Fruit fly (Drosophila melanogaster) whole organism, embryonic: ENCODE results near the gene msn.

Experiments used
- Ada2b ChIP-seq: fragments of 200-800 bp; sonication (Bioruptor generic); IDR thresholded peaks from 2 replicates; pipeline ENCODE4 v1.3.6; 2022; ENCODE audit warnings: missing biosample characterization, missing genetic modification characterization
- CG10431 ChIP-seq: fragments of 200-800 bp; sonication (Bioruptor generic); optimal IDR thresholded peaks from 3 replicates; lab custom pipeline; 2018; ENCODE audit warnings: missing biosample characterization, mild to moderate bottlenecking, missing genetic modification characterization
- CG10654 ChIP-seq: fragments of 200-800 bp; sonication (Bioruptor generic); optimal IDR thresholded peaks from 2 replicates; lab custom pipeline; 2016; ENCODE audit warnings: missing biosample characterization, missing genetic modification characterization
- CG11398 ChIP-seq: fragments of 200-800 bp; sonication (Bioruptor generic); optimal IDR thresholded peaks from 2 replicates; lab custom pipeline; 2016; ENCODE audit warnings: missing biosample characterization, missing genetic modification characterization
- CG12942 ChIP-seq: fragments of 200-800 bp; sonication (Bioruptor generic); optimal IDR thresholded peaks from 3 replicates; lab custom pipeline; 2016; ENCODE audit warnings: missing biosample characterization, missing genetic modification characterization
- CG13894 ChIP-seq: fragments of 200-800 bp; sonication (Bioruptor generic); optimal IDR thresholded peaks from 3 replicates; lab custom pipeline; 2018; ENCODE audit warnings: missing biosample characterization, mild to moderate bottlenecking, missing genetic modification characterization, moderate library complexity
- CG15073 ChIP-seq: fragments of 200-800 bp; sonication (Bioruptor generic); optimal IDR thresholded peaks from 2 replicates; lab custom pipeline; 2016; ENCODE audit warnings: missing biosample characterization, missing genetic modification characterization
- CG16813 ChIP-seq: fragments of 200-800 bp; sonication (Bioruptor generic); IDR thresholded peaks from 3 replicates; pipeline ENCODE4 v1.3.6; 2022; ENCODE audit warnings: missing biosample characterization, missing genetic modification characterization; ENCODE audit not compliant: partially characterized antibody
- CG17186 ChIP-seq: fragments of 200-800 bp; sonication (Bioruptor generic); optimal IDR thresholded peaks from 3 replicates; lab custom pipeline; 2017; ENCODE audit warnings: missing biosample characterization, missing genetic modification reagents, missing genetic modification characterization
- CG18011 ChIP-seq: fragments of 200-800 bp; sonication (Bioruptor generic); optimal IDR thresholded peaks from 2 replicates; lab custom pipeline; 2017; ENCODE audit warnings: missing biosample characterization, missing genetic modification characterization, mild to moderate bottlenecking, moderate library complexity, missing genotype
- CG2120 ChIP-seq: fragments of 200-800 bp; sonication (Bioruptor generic); optimal IDR thresholded peaks from 3 replicates; lab custom pipeline; 2016; ENCODE audit warnings: missing biosample characterization, missing genetic modification characterization
- CG30403 ChIP-seq: fragments of 200-800 bp; sonication (Bioruptor generic); optimal IDR thresholded peaks from 3 replicates; lab custom pipeline; 2016; ENCODE audit warnings: missing biosample characterization, missing genetic modification characterization
- CG34224 ChIP-seq: fragments of 200-800 bp; sonication (Bioruptor generic); IDR thresholded peaks from 3 replicates; pipeline ENCODE4 v1.3.6; 2022; ENCODE audit warnings: missing biosample characterization, missing genetic modification characterization; ENCODE audit not compliant: partially characterized antibody
- CG3847 ChIP-seq: fragments of 200-800 bp; sonication (Bioruptor generic); IDR thresholded peaks from 2 replicates; pipeline ENCODE4 v1.3.6; 2022; ENCODE audit warnings: missing biosample characterization, missing genetic modification characterization
- CG4617 ChIP-seq: fragments of 200-800 bp; sonication (Bioruptor generic); optimal IDR thresholded peaks from 3 replicates; lab custom pipeline; 2016; ENCODE audit warnings: missing biosample characterization, missing genetic modification characterization, borderline replicate concordance
- CG6654 ChIP-seq: fragments of 200-800 bp; sonication (Bioruptor generic); optimal IDR thresholded peaks from 2 replicates; lab custom pipeline; 2017; ENCODE audit warnings: missing biosample characterization, mild to moderate bottlenecking, missing genetic modification characterization
- CG6765 ChIP-seq: fragments of 200-800 bp; sonication (Bioruptor generic); optimal IDR thresholded peaks from 3 replicates; lab custom pipeline; 2017; ENCODE audit warnings: missing biosample characterization, mild to moderate bottlenecking, missing genetic modification characterization
- CG7372 ChIP-seq: fragments of 200-800 bp; sonication (Bioruptor generic); IDR thresholded peaks from 2 replicates; pipeline ENCODE4 v1.3.6; 2022; ENCODE audit warnings: missing biosample characterization, missing genetic modification characterization
- CG7928 ChIP-seq: fragments of 200-800 bp; sonication (Bioruptor generic); optimal IDR thresholded peaks from 2 replicates; lab custom pipeline; 2017; ENCODE audit warnings: missing biosample characterization, mild to moderate bottlenecking, missing genetic modification characterization
- CG9215 ChIP-seq: fragments of 200-800 bp; sonication (Bioruptor generic); IDR thresholded peaks from 2 replicates; pipeline ENCODE4 v1.3.6; 2022; ENCODE audit warnings: missing biosample characterization, missing genetic modification characterization
- Dad ChIP-seq: fragments of 200-800 bp; sonication (Bioruptor generic); optimal IDR thresholded peaks from 3 replicates; lab custom pipeline; 2016; ENCODE audit warnings: missing biosample characterization, missing genetic modification characterization
- Dbx ChIP-seq: fragments of 200-800 bp; sonication (Bioruptor generic); IDR thresholded peaks from 3 replicates; pipeline ENCODE4 v1.3.6; 2022; ENCODE audit warnings: missing biosample characterization, missing genetic modification characterization
- ERR ChIP-seq: fragments of 200-800 bp; sonication (Bioruptor generic); optimal IDR thresholded peaks from 2 replicates; lab custom pipeline; 2016; ENCODE audit warnings: missing biosample characterization, missing genetic modification characterization
- Eip74EF ChIP-seq, 2 experiments: fragments of 200-800 bp in 1 of 2; fragments of >200 bp in 1 of 2; sonication (Bioruptor generic) in 1 of 2; optimal IDR thresholded peaks; 2 replicates each; lab custom pipeline; 2017 to 2019; ENCODE audit warnings: missing biosample characterization in 2 of 2, missing genetic modification characterization in 2 of 2, mild to moderate bottlenecking in 1 of 2, moderate library complexity in 1 of 2
- Elba2 ChIP-seq: fragments of 200-800 bp; sonication (Bioruptor generic); optimal IDR thresholded peaks from 3 replicates; lab custom pipeline; 2016; ENCODE audit warnings: missing biosample characterization, missing genetic modification characterization
- HHEX ChIP-seq: fragments of 200-800 bp; sonication (Bioruptor generic); optimal IDR thresholded peaks from 3 replicates; lab custom pipeline; 2017; ENCODE audit warnings: missing biosample characterization, mild to moderate bottlenecking, missing genetic modification characterization, missing genetic modification reagents
- Hand ChIP-seq: fragments of 200-800 bp; sonication (Bioruptor generic); optimal IDR thresholded peaks from 2 replicates; lab custom pipeline; 2017; ENCODE audit warnings: mild to moderate bottlenecking, missing biosample characterization, missing genetic modification reagents, missing genetic modification characterization
- Hsf ChIP-seq: fragments of 200-800 bp; sonication (Bioruptor generic); optimal IDR thresholded peaks from 3 replicates; lab custom pipeline; 2016; ENCODE audit warnings: missing biosample characterization, missing genetic modification characterization
- Meics ChIP-seq: fragments of 200-800 bp; sonication (Bioruptor generic); optimal IDR thresholded peaks from 2 replicates; lab custom pipeline; 2017; ENCODE audit warnings: missing biosample characterization, mild to moderate bottlenecking, missing genetic modification characterization
- PHDP ChIP-seq: fragments of 200-800 bp; sonication (Bioruptor generic); optimal IDR thresholded peaks from 3 replicates; lab custom pipeline; 2018; ENCODE audit warnings: missing biosample characterization, mild to moderate bottlenecking, missing genetic modification characterization, moderate library complexity
- Rfx ChIP-seq: fragments of 200-800 bp; sonication (Bioruptor generic); IDR thresholded peaks from 2 replicates; pipeline ENCODE4 v1.3.6; 2022; ENCODE audit warnings: missing biosample characterization, missing genetic modification characterization
- Sry-β ChIP-seq: fragments of 200-800 bp; sonication (Bioruptor generic); optimal IDR thresholded peaks from 2 replicates; lab custom pipeline; 2018; ENCODE audit warnings: missing biosample characterization, mild to moderate bottlenecking, missing genetic modification characterization, moderate library complexity
- Xbp1 ChIP-seq: fragments of 200-800 bp; sonication (Bioruptor generic); optimal IDR thresholded peaks from 3 replicates; lab custom pipeline; 2016; ENCODE audit warnings: missing biosample characterization, mild to moderate bottlenecking, missing genetic modification characterization
- YL-1 ChIP-seq: fragments of 200-800 bp; sonication (Bioruptor generic); optimal IDR thresholded peaks from 3 replicates; lab custom pipeline; 2017; ENCODE audit warnings: missing biosample characterization, mild to moderate bottlenecking, missing genetic modification characterization
- ac ChIP-seq: fragments of 200-800 bp; sonication (Bioruptor generic); optimal IDR thresholded peaks from 3 replicates; lab custom pipeline; 2017; ENCODE audit warnings: missing biosample characterization, mild to moderate bottlenecking, missing genetic modification characterization
- aop ChIP-seq: fragments of 200-800 bp; sonication (Bioruptor generic); IDR thresholded peaks from 2 replicates; pipeline ENCODE4 v1.3.6; 2022; ENCODE audit warnings: missing biosample characterization, missing genetic modification characterization
- bigmax ChIP-seq: fragments of 200-800 bp; sonication (Bioruptor generic); optimal IDR thresholded peaks from 2 replicates; lab custom pipeline; 2018; ENCODE audit warnings: missing biosample characterization, mild to moderate bottlenecking, missing genetic modification characterization
- cas ChIP-seq: fragments of 200-800 bp; sonication (Bioruptor generic); IDR thresholded peaks from 2 replicates; pipeline ENCODE4 v1.3.6; 2022; ENCODE audit warnings: missing biosample characterization, missing genetic modification characterization
- cato ChIP-seq: fragments of 200-800 bp; sonication (Bioruptor generic); optimal IDR thresholded peaks from 2 replicates; lab custom pipeline; 2016; ENCODE audit warnings: missing biosample characterization, missing genetic modification characterization, borderline replicate concordance
- da ChIP-seq: fragments of 200-800 bp; sonication (Bioruptor generic); optimal IDR thresholded peaks from 2 replicates; lab custom pipeline; 2016; ENCODE audit warnings: missing biosample characterization, missing genetic modification characterization
- emc ChIP-seq: fragments of 200-800 bp; sonication (Bioruptor generic); optimal IDR thresholded peaks from 2 replicates; lab custom pipeline; 2016; ENCODE audit warnings: missing biosample characterization, missing genetic modification characterization
- fu2 ChIP-seq: fragments of 200-800 bp; sonication (Bioruptor generic); optimal IDR thresholded peaks from 2 replicates; lab custom pipeline; 2016; ENCODE audit warnings: missing biosample characterization, missing genetic modification characterization
- grau ChIP-seq: fragments of 200-800 bp; optimal IDR thresholded peaks from 3 replicates; lab custom pipeline; 2019; ENCODE audit warnings: missing biosample characterization, mild to moderate bottlenecking, missing genetic modification characterization, moderate library complexity
- jumu ChIP-seq: fragments of 200-800 bp; sonication (Bioruptor generic); optimal IDR thresholded peaks from 3 replicates; lab custom pipeline; 2016; ENCODE audit warnings: missing biosample characterization, missing genetic modification characterization
- kni ChIP-seq: fragments of 200-800 bp; sonication (Bioruptor generic); optimal IDR thresholded peaks from 3 replicates; lab custom pipeline; 2017; ENCODE audit warnings: mild to moderate bottlenecking, missing biosample characterization, missing genetic modification reagents, missing genetic modification characterization
- lab ChIP-seq: fragments of 200-800 bp; sonication (Bioruptor generic); optimal IDR thresholded peaks from 3 replicates; lab custom pipeline; 2017; ENCODE audit warnings: missing biosample characterization, missing genetic modification characterization, mild to moderate bottlenecking, moderate library complexity, missing genetic modification reagents
- lov ChIP-seq, 2 experiments: fragments of 200-800 bp in 1 of 2; fragments of >200 bp in 1 of 2; sonication (Bioruptor generic) in 1 of 2; IDR thresholded peaks in 1 of 2; optimal IDR thresholded peaks in 1 of 2; 2 replicates in 1 of 2; 3 replicates in 1 of 2; pipeline versions ENCODE4 v1.3.6 to Lab custom; 2017 to 2022; ENCODE audit warnings: missing biosample characterization in 1 of 2, missing genetic modification characterization in 1 of 2
- oc ChIP-seq: fragments of 200-800 bp; sonication (Bioruptor generic); optimal IDR thresholded peaks from 2 replicates; lab custom pipeline; 2018; ENCODE audit warnings: missing biosample characterization, mild to moderate bottlenecking, missing genetic modification characterization, moderate library complexity
- org-1 ChIP-seq: fragments of 200-800 bp; sonication (Bioruptor generic); optimal IDR thresholded peaks from 2 replicates; lab custom pipeline; 2017; ENCODE audit warnings: missing biosample characterization, missing genetic modification characterization
- sim ChIP-seq: fragments of 200-800 bp; sonication (Bioruptor generic); IDR thresholded peaks from 2 replicates; pipeline ENCODE4 v1.3.6; 2022; ENCODE audit warnings: missing biosample characterization, missing genetic modification characterization
- tio ChIP-seq: fragments of 200-800 bp; sonication (Bioruptor generic); optimal IDR thresholded peaks from 2 replicates; lab custom pipeline; 2017; ENCODE audit warnings: missing biosample characterization, missing genetic modification characterization, inconsistent platforms

msn gene

dm6 chr3L:2532377-2532776 is 54.0 kb downstream of the msn start (continued):
- TF ChIP-seq tio (GFP tag; lab: Kevin White, UChicago) = no peak
- peak; percentile 13 for TF ChIP-seq HHEX (GFP tag; lab: Kevin White, UChicago)
- TF ChIP-seq CG4617 (GFP tag; lab: Kevin White, UChicago) = no peak
- no peak for TF ChIP-seq fu2
- no peak for TF ChIP-seq bigmax (GFP tag; lab: Kevin White, UChicago)
- no peak for TF ChIP-seq da (GFP tag; lab: Kevin White, UChicago)
- no peak; the same call in 1 of the 2 replicates for TF ChIP-seq CG7372 (GFP tag; lab: Robert Waterston, UW)
- TF ChIP-seq CG9215 (GFP tag; lab: Robert Waterston, UW) = peak; percentile 16; the same call in 1 of the 2 replicates
- TF ChIP-seq cas = no peak
- TF ChIP-seq CG12942 = no peak
- no peak for TF ChIP-seq CG6654 (GFP tag; lab: Kevin White, UChicago)
- TF ChIP-seq Eip74EF (GFP tag; optimal IDR thresholded peaks at IDR 0.05; lab: Kevin White, UChicago) = no peak
- TF ChIP-seq Dbx (GFP tag; lab: Robert Waterston, UW) = no peak
- TF ChIP-seq kni (GFP tag; lab: Kevin White, UChicago) = no peak
- TF ChIP-seq ERR = no peak
- TF ChIP-seq CG15073 (GFP tag; lab: Kevin White, UChicago) = no peak
- peak; percentile 71 for TF ChIP-seq Rfx
- peak; percentile 47 for TF ChIP-seq Xbp1 (GFP tag; lab: Kevin White, UChicago)
- no peak for TF ChIP-seq Sry-β
- TF ChIP-seq Ada2b (GFP tag; lab: Robert Waterston, UW) = peak; percentile 62
- no peak for TF ChIP-seq ac
- TF ChIP-seq CG10654 = no peak
- TF ChIP-seq CG3847 (GFP tag; lab: Robert Waterston, UW) = no peak
- TF ChIP-seq CG18011 (GFP tag; lab: Kevin White, UChicago) = no peak
- no peak for TF ChIP-seq cato (GFP tag; lab: Kevin White, UChicago)
- no peak for TF ChIP-seq Elba2
- TF ChIP-seq CG6765 (GFP tag; lab: Kevin White, UChicago) = no peak
- no peak for TF ChIP-seq CG34224
- TF ChIP-seq Meics (GFP tag; lab: Kevin White, UChicago) = peak; percentile 36
- no peak for TF ChIP-seq emc (GFP tag; lab: Kevin White, UChicago)
- TF ChIP-seq CG16813 (GFP tag; lab: Robert Waterston, UW) = no peak
- no peak for TF ChIP-seq CG17186 (GFP tag; lab: Kevin White, UChicago)
- TF ChIP-seq Dad (GFP tag; lab: Kevin White, UChicago) = peak; percentile 8
- TF ChIP-seq CG2120 = no peak
- TF ChIP-seq org-1 (GFP tag; lab: Kevin White, UChicago) = no peak
- TF ChIP-seq CG7928 (GFP tag; lab: Kevin White, UChicago) = no peak
- no peak for TF ChIP-seq oc (tag; lab: Kevin White, UChicago)
- no peak for TF ChIP-seq YL-1
- TF ChIP-seq lab (GFP tag; lab: Kevin White, UChicago) = no peak
- no peak for TF ChIP-seq Hand (GFP tag; lab: Kevin White, UChicago)
- TF ChIP-seq jumu = no peak
- TF ChIP-seq sim (GFP tag; lab: Robert Waterston, UW) = no peak
- peak; percentile 19 for TF ChIP-seq Hsf (GFP tag; lab: Kevin White, UChicago)
- TF ChIP-seq grau (tag; lab: Kevin White, UChicago) = peak; percentile 85
- no peak for TF ChIP-seq CG11398
- no peak for TF ChIP-seq aop (GFP tag; lab: Robert Waterston, UW)
- TF ChIP-seq lov (optimal IDR thresholded peaks at IDR 0.05; lab: Kevin White, UChicago) = no peak
- TF ChIP-seq lov (GFP tag; IDR thresholded peaks at IDR 0.05; lab: Robert Waterston, UW) = peak; percentile 57; the same call in 2 of the 3 replicates
- TF ChIP-seq CG10431 = no peak
- TF ChIP-seq CG30403 (GFP tag; lab: Kevin White, UChicago) = peak; percentile 5
- TF ChIP-seq PHDP (tag; lab: Kevin White, UChicago) = no peak
- TF ChIP-seq CG13894 (tag; lab: Kevin White, UChicago) = no peak
